Worm (Caenorhabditis elegans) whole organism, midembryonic: ENCODE results near the gene lgc-43.

Experiments used
- flt-1 ChIP-seq: fragments of 200-800 bp; sonication (Bioruptor generic); IDR thresholded peaks from 2 replicates; pipeline ENCODE4 v1.3.6; 2022; ENCODE audit warnings: missing genetic modification characterization, missing compliant biosample characterization
- klf-2 ChIP-seq: fragments of 200-800 bp; sonication (Bioruptor generic); conservative IDR thresholded peaks from 2 replicates; pipeline ENCODE4 v1.3.6; 2022; ENCODE audit warnings: missing genetic modification reagents, missing genetic modification characterization, missing compliant biosample characterization
- ref-1 ChIP-seq: fragments of 200-800 bp; sonication (Bioruptor generic); conservative IDR thresholded peaks from 2 replicates; pipeline ENCODE4 v1.3.6; 2022; ENCODE audit warnings: missing genetic modification reagents, missing genetic modification characterization, missing compliant biosample characterization
- tab-1 ChIP-seq: fragments of 200-800 bp; sonication (Bioruptor generic); IDR thresholded peaks from 2 replicates; pipeline ENCODE4 v1.3.6; 2022; ENCODE audit warnings: missing genetic modification characterization, missing compliant biosample characterization
- ztf-29 ChIP-seq: fragments of 200-800 bp; sonication (Bioruptor generic); IDR thresholded peaks from 2 replicates; pipeline ENCODE4 v1.3.6; 2022; ENCODE audit warnings: missing genetic modification reagents, missing genetic modification characterization, missing compliant biosample characterization

ce11 chrIV:10530648-10531047 lies 47.8 kb upstream of the lgc-43 start, which contains the start of gene T07G12.2:
- no peak for TF ChIP-seq tab-1 (GFP tag; lab: Robert Waterston, UW)
- no peak for TF ChIP-seq ref-1 (GFP tag; lab: Robert Waterston, UW)
- no peak for TF ChIP-seq flt-1 (GFP tag; lab: Robert Waterston, UW)
- TF ChIP-seq klf-2 (GFP tag; lab: Robert Waterston, UW) = no peak
- TF ChIP-seq ztf-29 (GFP tag; lab: Robert Waterston, UW) = no peak
